Fruit fly (Drosophila melanogaster) whole organism, embryonic: ENCODE measurements around the gene Sec63.

Experiments used
- Bgb ChIP-seq: fragments of 200-800 bp; sonication (Bioruptor generic); IDR thresholded peaks from 2 replicates; pipeline ENCODE4 v1.3.6; 2022; ENCODE audit warnings: missing biosample characterization, missing genetic modification characterization; ENCODE audit not compliant: partially characterized antibody
- BtbVII ChIP-seq: fragments of 200-800 bp; sonication (Bioruptor generic); optimal IDR thresholded peaks from 3 replicates; lab custom pipeline; 2017; ENCODE audit warnings: missing biosample characterization, mild to moderate bottlenecking, missing genetic modification characterization
- CG10267 ChIP-seq: fragments of 200-800 bp; sonication (Bioruptor generic); optimal IDR thresholded peaks from 2 replicates; lab custom pipeline; 2018; ENCODE audit warnings: missing biosample characterization, mild to moderate bottlenecking, missing genetic modification characterization, moderate library complexity
- CG10431 ChIP-seq: fragments of 200-800 bp; sonication (Bioruptor generic); optimal IDR thresholded peaks from 3 replicates; lab custom pipeline; 2018; ENCODE audit warnings: missing biosample characterization, mild to moderate bottlenecking, missing genetic modification characterization
- CG12236 ChIP-seq: fragments of 200-800 bp; sonication (Bioruptor generic); optimal IDR thresholded peaks from 2 replicates; lab custom pipeline; 2016; ENCODE audit warnings: missing biosample characterization, missing genetic modification characterization
- CG13296 ChIP-seq: fragments of 200-800 bp; sonication (Bioruptor generic); optimal IDR thresholded peaks from 3 replicates; lab custom pipeline; 2018; ENCODE audit warnings: missing biosample characterization, mild to moderate bottlenecking, missing genetic modification characterization
- CG16779 ChIP-seq: fragments of 200-800 bp; sonication (Bioruptor generic); IDR thresholded peaks from 2 replicates; pipeline ENCODE4 v1.3.6; 2022; ENCODE audit warnings: missing biosample characterization, missing genetic modification characterization
- CG17328 ChIP-seq: fragments of 200-800 bp; sonication (Bioruptor generic); IDR thresholded peaks from 2 replicates; pipeline ENCODE4 v1.3.6; 2022; ENCODE audit warnings: missing biosample characterization, missing genetic modification characterization
- CG17361 ChIP-seq: fragments of 200-800 bp; sonication (Bioruptor generic); IDR thresholded peaks from 3 replicates; pipeline ENCODE4 v1.3.6; 2022; ENCODE audit warnings: missing biosample characterization, missing genetic modification characterization
- CG17829 ChIP-seq: fragments of 200-800 bp; optimal IDR thresholded peaks from 2 replicates; lab custom pipeline; 2019; ENCODE audit warnings: missing biosample characterization, mild to moderate bottlenecking, missing genetic modification characterization, moderate library complexity
- CG31441 ChIP-seq: fragments of 200-800 bp; sonication (Bioruptor generic); IDR thresholded peaks from 2 replicates; pipeline ENCODE4 v1.3.6; 2022; ENCODE audit warnings: missing biosample characterization, missing genetic modification characterization
- CG3163 ChIP-seq: fragments of 200-800 bp; sonication (Bioruptor generic); optimal IDR thresholded peaks from 3 replicates; lab custom pipeline; 2016; ENCODE audit warnings: missing biosample characterization, missing genetic modification characterization
- CG3281 ChIP-seq: fragments of 200-800 bp; sonication (Bioruptor generic); optimal IDR thresholded peaks from 3 replicates; lab custom pipeline; 2017; ENCODE audit warnings: missing biosample characterization, mild to moderate bottlenecking, missing genetic modification characterization
- CG34422 ChIP-seq: fragments of 200-800 bp; sonication (Bioruptor generic); IDR thresholded peaks from 3 replicates; pipeline ENCODE4 v1.3.6; 2022; ENCODE audit warnings: missing biosample characterization, missing genetic modification characterization
- CG42726 ChIP-seq: fragments of 200-800 bp; sonication (Bioruptor generic); IDR thresholded peaks from 2 replicates; pipeline ENCODE4 v1.3.6; 2022; ENCODE audit warnings: missing biosample characterization, missing genetic modification characterization; ENCODE audit not compliant: partially characterized antibody
- CG5953 ChIP-seq: fragments of 200-800 bp; sonication (Bioruptor generic); IDR thresholded peaks from 2 replicates; pipeline ENCODE4 v1.3.6; 2022; ENCODE audit warnings: missing biosample characterization, missing genetic modification characterization
- CG7786 ChIP-seq: fragments of 200-800 bp; sonication (Bioruptor generic); optimal IDR thresholded peaks from 2 replicates; lab custom pipeline; 2016; ENCODE audit warnings: missing biosample characterization, missing genetic modification characterization
- CG7987 ChIP-seq: fragments of 200-800 bp; sonication (Bioruptor generic); optimal IDR thresholded peaks from 2 replicates; lab custom pipeline; 2018; ENCODE audit warnings: missing biosample characterization, mild to moderate bottlenecking, missing genetic modification characterization, moderate library complexity
- CG8359 ChIP-seq: fragments of 200-800 bp; sonication (Bioruptor generic); optimal IDR thresholded peaks from 2 replicates; lab custom pipeline; 2017; ENCODE audit warnings: missing biosample characterization, mild to moderate bottlenecking, missing genetic modification characterization, borderline replicate concordance
- CG8765 ChIP-seq: fragments of 200-800 bp; sonication (Bioruptor generic); IDR thresholded peaks from 2 replicates; pipeline ENCODE4 v1.3.6; 2022; ENCODE audit warnings: missing biosample characterization, missing genetic modification characterization
- Dref ChIP-seq: fragments of 200-800 bp; sonication (Bioruptor generic); IDR thresholded peaks from 2 replicates; pipeline ENCODE4 v1.3.6; 2022; ENCODE audit warnings: missing biosample characterization, missing genetic modification characterization
- ERR ChIP-seq: fragments of 200-800 bp; sonication (Bioruptor generic); optimal IDR thresholded peaks from 2 replicates; lab custom pipeline; 2016; ENCODE audit warnings: missing biosample characterization, missing genetic modification characterization
- Fer1 ChIP-seq: fragments of 200-800 bp; sonication (Bioruptor generic); optimal IDR thresholded peaks from 2 replicates; lab custom pipeline; 2017; ENCODE audit warnings: missing biosample characterization, mild to moderate bottlenecking, missing genetic modification characterization
- HLH4C ChIP-seq: fragments of 200-800 bp; sonication (Bioruptor generic); IDR thresholded peaks from 3 replicates; pipeline ENCODE4 v1.3.6; 2022; ENCODE audit warnings: missing biosample characterization, missing genetic modification characterization; ENCODE audit not compliant: partially characterized antibody
- HLHmδ ChIP-seq: fragments of 200-800 bp; sonication (Bioruptor generic); optimal IDR thresholded peaks from 2 replicates; lab custom pipeline; 2018; ENCODE audit warnings: missing biosample characterization, mild to moderate bottlenecking, missing genetic modification characterization, moderate library complexity
- HmgD ChIP-seq: fragments of 200-800 bp; sonication (Bioruptor generic); optimal IDR thresholded peaks from 3 replicates; lab custom pipeline; 2016; ENCODE audit warnings: missing biosample characterization, missing genetic modification characterization
- Meics ChIP-seq: fragments of 200-800 bp; sonication (Bioruptor generic); optimal IDR thresholded peaks from 2 replicates; lab custom pipeline; 2017; ENCODE audit warnings: missing biosample characterization, mild to moderate bottlenecking, missing genetic modification characterization
- NFAT ChIP-seq: fragments of 200-800 bp; sonication (Bioruptor generic); IDR thresholded peaks from 2 replicates; pipeline ENCODE4 v1.3.6; 2022; ENCODE audit warnings: missing biosample characterization, missing genetic modification characterization
- Nf-YB ChIP-seq: fragments of 200-800 bp; sonication (Bioruptor generic); optimal IDR thresholded peaks from 3 replicates; lab custom pipeline; 2019; ENCODE audit warnings: missing biosample characterization, mild to moderate bottlenecking, missing genetic modification characterization, moderate library complexity
- Ssrp ChIP-seq: fragments of 200-800 bp; sonication (Bioruptor generic); optimal IDR thresholded peaks from 2 replicates; lab custom pipeline; 2018; ENCODE audit warnings: missing biosample characterization, mild to moderate bottlenecking, missing genetic modification characterization, moderate library complexity
- Stat92E ChIP-seq, 3 experiments: fragments of >200 bp in 2 of 3; fragments of 200-800 bp in 1 of 3; sonication (Bioruptor generic) in 1 of 3; optimal IDR thresholded peaks; 2 replicates each; lab custom pipeline; 2017 to 2019; ENCODE audit warnings: missing biosample characterization in 3 of 3, missing genetic modification characterization in 3 of 3, mild to moderate bottlenecking in 1 of 3, moderate library complexity in 1 of 3
- abd-A ChIP-seq: fragments of 200-800 bp; sonication (Bioruptor generic); optimal IDR thresholded peaks from 3 replicates; lab custom pipeline; 2019; ENCODE audit warnings: missing biosample characterization, mild to moderate bottlenecking, missing genetic modification characterization, moderate library complexity
- br ChIP-seq: fragments of >200 bp; optimal IDR thresholded peaks from 2 replicates; lab custom pipeline; 2017
- chinmo ChIP-seq: fragments of 200-800 bp; sonication (Bioruptor generic); IDR thresholded peaks from 4 replicates; pipeline ENCODE4 v1.3.6; 2022; ENCODE audit warnings: missing biosample characterization, missing genetic modification characterization; ENCODE audit not compliant: partially characterized antibody
- ci ChIP-seq: fragments of 200-800 bp; sonication (Bioruptor generic); IDR thresholded peaks from 3 replicates; pipeline ENCODE4 v1.3.6; 2022; ENCODE audit warnings: missing biosample characterization, missing genetic modification characterization
- da ChIP-seq: fragments of 200-800 bp; sonication (Bioruptor generic); optimal IDR thresholded peaks from 2 replicates; lab custom pipeline; 2016; ENCODE audit warnings: missing biosample characterization, missing genetic modification characterization
- dan ChIP-seq: fragments of 200-800 bp; sonication (Bioruptor generic); IDR thresholded peaks from 2 replicates; pipeline ENCODE4 v1.3.6; 2022; ENCODE audit warnings: missing biosample characterization, missing genetic modification characterization
- dimm ChIP-seq: fragments of 200-800 bp; sonication (Bioruptor generic); IDR thresholded peaks from 2 replicates; pipeline ENCODE4 v1.3.6; 2022; ENCODE audit warnings: missing biosample characterization, missing genetic modification characterization
- eyg ChIP-seq: fragments of 200-800 bp; sonication (Bioruptor generic); optimal IDR thresholded peaks from 3 replicates; lab custom pipeline; 2016; ENCODE audit warnings: missing biosample characterization, missing genetic modification characterization
- kay ChIP-seq: fragments of 200-800 bp; sonication (Bioruptor generic); optimal IDR thresholded peaks from 2 replicates; lab custom pipeline; 2016; ENCODE audit warnings: missing biosample characterization, missing genetic modification characterization
- ken ChIP-seq: fragments of 200-800 bp; sonication (Bioruptor generic); IDR thresholded peaks from 3 replicates; pipeline ENCODE4 v1.3.6; 2022; ENCODE audit warnings: missing biosample characterization, missing genetic modification characterization
- lab ChIP-seq: fragments of 200-800 bp; sonication (Bioruptor generic); optimal IDR thresholded peaks from 3 replicates; lab custom pipeline; 2017; ENCODE audit warnings: missing biosample characterization, missing genetic modification characterization, mild to moderate bottlenecking, moderate library complexity, missing genetic modification reagents
- lbe ChIP-seq: fragments of 200-800 bp; sonication (Bioruptor generic); optimal IDR thresholded peaks from 2 replicates; lab custom pipeline; 2016; ENCODE audit warnings: missing biosample characterization, mild to moderate bottlenecking, missing genetic modification characterization
- oc ChIP-seq: fragments of 200-800 bp; sonication (Bioruptor generic); optimal IDR thresholded peaks from 2 replicates; lab custom pipeline; 2018; ENCODE audit warnings: missing biosample characterization, mild to moderate bottlenecking, missing genetic modification characterization, moderate library complexity
- otp ChIP-seq: fragments of 200-800 bp; sonication (Bioruptor generic); IDR thresholded peaks from 3 replicates; pipeline ENCODE4, ENCODE4 v1.3.6; 2022; ENCODE audit warnings: missing biosample characterization, missing genetic modification characterization
- rib ChIP-seq: fragments of 200-800 bp; sonication (Bioruptor generic); IDR thresholded peaks from 2 replicates; pipeline ENCODE4 v1.3.6; 2022; ENCODE audit warnings: missing biosample characterization, missing genetic modification characterization
- schlank ChIP-seq: fragments of 200-800 bp; sonication (Bioruptor generic); optimal IDR thresholded peaks from 2 replicates; lab custom pipeline; 2018; ENCODE audit warnings: missing biosample characterization, mild to moderate bottlenecking, missing genetic modification characterization
- sr ChIP-seq: fragments of 200-800 bp; sonication (Bioruptor generic); IDR thresholded peaks from 3 replicates; pipeline ENCODE4 v1.3.6; 2022; ENCODE audit warnings: missing biosample characterization, missing genetic modification characterization
- trem ChIP-seq: fragments of 200-800 bp; optimal IDR thresholded peaks from 3 replicates; lab custom pipeline; 2019; ENCODE audit warnings: missing biosample characterization, mild to moderate bottlenecking, missing genetic modification characterization, moderate library complexity
- zfh1 ChIP-seq: fragments of 200-800 bp; sonication (Bioruptor generic); IDR thresholded peaks from 3 replicates; pipeline ENCODE4 v1.3.6; 2022; ENCODE audit warnings: missing biosample characterization, missing genetic modification characterization

The Sec63 gene

dm6 chr3L:7344965-7345427, 15.4 kb upstream of the Sec63 start, which contains the start of gene Cln7 (continued):
- TF ChIP-seq Stat92E (GFP tag; optimal IDR thresholded peaks at IDR 0.05; lab: Kevin White, UChicago), result peak in 1 of 3 experiments; percentile 88
- TF ChIP-seq zfh1 (GFP tag; lab: Robert Waterston, UW), result peak; percentile 19; the same call in 1 of the 3 replicates
- no peak for TF ChIP-seq CG5953 (GFP tag; lab: Robert Waterston, UW)
- peak; percentile 64 for TF ChIP-seq CG3281
- TF ChIP-seq schlank (tag; lab: Kevin White, UChicago), result peak; percentile 15
- no peak for TF ChIP-seq CG12236 (GFP tag; lab: Kevin White, UChicago)
- peak; percentile 38; the same call in 1 of the 2 replicates for TF ChIP-seq Bgb (GFP tag; lab: Robert Waterston, UW)
- peak; percentile 81 for TF ChIP-seq ci
- peak; percentile 8 for TF ChIP-seq kay
- TF ChIP-seq CG34422 (GFP tag; lab: Robert Waterston, UW), result peak; percentile 52; the same call in 1 of the 3 replicates
- peak; percentile 66 for TF ChIP-seq CG13296 (GFP tag; lab: Kevin White, UChicago)
- peak; percentile 38; the same call in 1 of the 2 replicates for TF ChIP-seq CG42726 (GFP tag; lab: Robert Waterston, UW)
- TF ChIP-seq NFAT (GFP tag; lab: Robert Waterston, UW), result peak; percentile 50; the same call in 1 of the 2 replicates
- peak; percentile 22 for TF ChIP-seq ERR
- peak; percentile 30 for TF ChIP-seq da
- no peak for TF ChIP-seq abd-A
- TF ChIP-seq ken (GFP tag; lab: Robert Waterston, UW), result no peak; the same call in 2 of the 3 replicates
- TF ChIP-seq CG3163 (GFP tag; lab: Kevin White, UChicago), result peak; percentile 59
- TF ChIP-seq Dref (GFP tag; lab: Robert Waterston, UW), result peak; percentile 19; the same call in 1 of the 2 replicates
- TF ChIP-seq HmgD, result peak; percentile 32
- TF ChIP-seq CG31441 (GFP tag; lab: Robert Waterston, UW), result peak; percentile 38; the same call in 1 of the 2 replicates
- TF ChIP-seq HLH4C (GFP tag; lab: Robert Waterston, UW), result peak; percentile 43; the same call in 2 of the 3 replicates
- TF ChIP-seq dimm (GFP tag; lab: Robert Waterston, UW), result no peak
- peak; percentile 80 for TF ChIP-seq HLHmδ (GFP tag; lab: Kevin White, UChicago)
- peak; percentile 8 for TF ChIP-seq CG7786
- TF ChIP-seq CG17829 (tag; lab: Kevin White, UChicago), result peak; percentile 43
- no peak for TF ChIP-seq CG17361 (GFP tag; lab: Robert Waterston, UW)
- no peak for TF ChIP-seq Ssrp (tag; lab: Kevin White, UChicago)
- TF ChIP-seq dan (GFP tag; lab: Robert Waterston, UW), result no peak
- TF ChIP-seq CG10267, result peak; percentile 39
- TF ChIP-seq CG8765 (GFP tag; lab: Robert Waterston, UW), result peak; percentile 71; the same call in 1 of the 2 replicates
- peak; percentile 59; the same call in 1 of the 3 replicates for TF ChIP-seq otp (GFP tag; lab: Robert Waterston, UW)
- TF ChIP-seq CG8359 (GFP tag; lab: Kevin White, UChicago), result peak; percentile 2
- peak; percentile 43; the same call in 1 of the 2 replicates for TF ChIP-seq rib (GFP tag; lab: Robert Waterston, UW)
- TF ChIP-seq BtbVII (GFP tag; lab: Kevin White, UChicago), result peak; percentile 11
- 0 out of 2 replicates have a peak, but pooled peaks have one; percentile 26 for TF ChIP-seq CG16779 (GFP tag; lab: Robert Waterston, UW)
- TF ChIP-seq br (lab: Kevin White, UChicago), result no peak
- TF ChIP-seq sr, result peak; percentile 44; the same call in 1 of the 3 replicates
- TF ChIP-seq Nf-YB, result peak; percentile 70
- TF ChIP-seq Fer1 (GFP tag; lab: Kevin White, UChicago), result peak; percentile 72
- peak; percentile 21 for TF ChIP-seq CG10431 (GFP tag; lab: Kevin White, UChicago)
- TF ChIP-seq lab (GFP tag; lab: Kevin White, UChicago), result peak; percentile 59
- no peak for TF ChIP-seq eyg (GFP tag; lab: Kevin White, UChicago)
- peak; percentile 10 for TF ChIP-seq Meics
- TF ChIP-seq trem (tag; lab: Kevin White, UChicago), result peak; percentile 31
- TF ChIP-seq CG7987 (GFP tag; lab: Kevin White, UChicago), result peak; percentile 53
- peak; percentile 59 for TF ChIP-seq lbe (GFP tag; lab: Kevin White, UChicago)
- no peak for TF ChIP-seq oc
- peak; percentile 87; the same call in 2 of the 4 replicates for TF ChIP-seq chinmo
- TF ChIP-seq CG17328 (GFP tag; lab: Robert Waterston, UW), result no peak
